Fruit fly (Drosophila melanogaster): ENCODE measurements around the gene CG9389.

Gene CG9389

DNA sequence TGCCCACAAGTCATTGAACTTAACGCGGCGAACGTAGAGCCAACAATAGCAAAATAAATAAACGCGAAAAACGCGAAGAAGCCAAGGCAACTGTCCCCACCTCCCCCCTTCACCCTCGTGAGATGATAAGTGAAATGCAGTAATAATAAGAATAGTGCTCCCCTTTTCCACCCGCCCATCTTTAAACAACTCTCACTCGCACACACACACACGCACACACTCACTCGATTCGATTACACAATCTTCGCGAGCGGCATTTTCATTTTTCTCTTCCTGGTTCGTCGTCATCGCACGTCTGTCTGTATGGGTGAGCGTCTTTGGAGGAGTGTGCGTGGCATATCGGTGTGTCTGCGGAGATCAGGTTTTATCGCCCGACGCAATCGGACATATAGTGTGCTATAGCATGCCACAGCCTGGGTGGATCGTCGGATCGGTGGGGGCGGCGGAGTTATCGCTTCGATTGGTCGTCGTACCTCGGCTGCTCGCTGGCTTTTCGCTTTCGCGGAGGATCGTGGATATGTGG lies 45.6 kb downstream of the CG9389 start (continued):
- TF ChIP-seq CG31627 (GFP tag; optimal IDR thresholded peaks at IDR 0.05), result peak; percentile 33
- TF ChIP-seq CG11902 (GFP tag; optimal IDR thresholded peaks at IDR 0.05), result no peak
- peak; percentile 47 for TF ChIP-seq Met (GFP tag; optimal IDR thresholded peaks at IDR 0.05)
- no peak for TF ChIP-seq CG9139 (GFP tag; optimal IDR thresholded peaks at IDR 0.05)
- TF ChIP-seq esn (GFP tag; optimal IDR thresholded peaks at IDR 0.05), result peak; percentile 38
- no peak for TF ChIP-seq acj6 (GFP tag; optimal IDR thresholded peaks at IDR 0.05)
- peak; percentile 79 for TF ChIP-seq Lpt (GFP tag; optimal IDR thresholded peaks at IDR 0.05)
- no peak for TF ChIP-seq CG7368 (GFP tag; optimal IDR thresholded peaks at IDR 0.05)
- TF ChIP-seq Eip75B (GFP tag; optimal IDR thresholded peaks at IDR 0.05), result peak; percentile 56
- TF ChIP-seq CG8632 (GFP tag; optimal IDR thresholded peaks at IDR 0.05), result no peak
- peak; percentile 88 for TF ChIP-seq vri (GFP tag; optimal IDR thresholded peaks at IDR 0.05)
- TF ChIP-seq Hr38 (GFP tag; optimal IDR thresholded peaks at IDR 0.05), result no peak
- peak; percentile 27; the same call in 2 of the 3 replicates for TF ChIP-seq CG6163 (GFP tag; IDR thresholded peaks at IDR 0.05)
- no peak for TF ChIP-seq CG11762 (GFP tag; optimal IDR thresholded peaks at IDR 0.05; ENCODE audit: insufficient read depth)
- no peak for TF ChIP-seq Gug (GFP tag; IDR thresholded peaks at IDR 0.05)
- no peak for TF ChIP-seq Eip93F (GFP tag; optimal IDR thresholded peaks at IDR 0.05)

DNA sequence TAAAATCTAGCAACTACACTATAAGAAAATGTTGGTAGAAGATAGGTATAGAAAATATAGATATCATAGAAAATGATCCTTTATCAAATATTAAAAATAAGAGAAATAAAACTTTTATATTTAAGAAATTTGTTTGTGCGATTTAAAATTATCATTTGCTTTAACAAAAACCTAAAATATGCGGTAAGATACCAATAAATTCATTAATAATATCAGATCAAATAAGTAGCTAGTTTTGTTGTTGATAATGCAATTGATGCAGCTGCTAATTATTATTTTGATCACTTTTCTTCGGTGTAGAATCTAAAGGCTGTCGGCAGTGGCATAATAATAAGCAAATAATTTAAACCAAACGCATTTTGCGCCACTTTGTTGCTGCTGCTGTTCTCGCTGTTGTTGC lies 46.1 kb downstream of the CG9389 start:
- TF ChIP-seq achi (GFP tag; optimal IDR thresholded peaks at IDR 0.05) (peak; percentile 38), CG6276 (GFP tag; optimal IDR thresholded peaks at IDR 0.05) (peak; percentile 88), CG6808 (GFP tag; optimal IDR thresholded peaks at IDR 0.05) (no peak), CG3919 (GFP tag; optimal IDR thresholded peaks at IDR 0.05) (peak; percentile 26), Gug (GFP tag; IDR thresholded peaks at IDR 0.05) (peak; percentile 56), svp (GFP tag) (no peak), Sox15 (GFP tag; optimal IDR thresholded peaks at IDR 0.05) (no peak), Eip78C (GFP tag) (peak; percentile 86), Sox14 (GFP tag; optimal IDR thresholded peaks at IDR 0.05) (peak; percentile 8), dsx (GFP tag; optimal IDR thresholded peaks at IDR 0.05; ENCODE audit: poor library complexity, severe bottlenecking) (peak; percentile 6), Lpt (GFP tag; optimal IDR thresholded peaks at IDR 0.05) (peak; percentile 40), CG34406 (GFP tag; optimal IDR thresholded peaks at IDR 0.05) (no peak), dac (GFP tag; optimal IDR thresholded peaks at IDR 0.05) (peak; percentile 25), lz (GFP tag; optimal IDR thresholded peaks at IDR 0.05) (no peak), CG32006 (GFP tag; optimal IDR thresholded peaks at IDR 0.05) (peak; percentile 91), CG11762 (GFP tag; optimal IDR thresholded peaks at IDR 0.05; ENCODE audit: insufficient read depth) (peak; percentile 18), Blimp-1 (GFP tag; optimal IDR thresholded peaks at IDR 0.05) (no peak), eg (GFP tag; IDR thresholded peaks at IDR 0.05) (peak; percentile 47; the same call in 2 of the 3 replicates), CG6163 (GFP tag; IDR thresholded peaks at IDR 0.05) (no peak), OdsH (GFP tag; optimal IDR thresholded peaks at IDR 0.05) (peak; percentile 53), pdm3 (GFP tag; optimal IDR thresholded peaks at IDR 0.05) (peak; percentile 13), topi (GFP tag; optimal IDR thresholded peaks at IDR 0.05) (no peak), spab (GFP tag; optimal IDR thresholded peaks at IDR 0.05) (no peak), CG10631 (GFP tag; optimal IDR thresholded peaks at IDR 0.05) (peak; percentile 66), CG4318 (GFP tag; optimal IDR thresholded peaks at IDR 0.05) (peak; percentile 78), fd59A (GFP tag; optimal IDR thresholded peaks at IDR 0.05) (no peak), CG10669 (GFP tag; optimal IDR thresholded peaks at IDR 0.05) (no peak), salr (GFP tag; optimal IDR thresholded peaks at IDR 0.05) (peak in 1 of 2 experiments; percentile 86), net (GFP tag; optimal IDR thresholded peaks at IDR 0.05) (peak; percentile 59), Hr4 (GFP tag; optimal IDR thresholded peaks at IDR 0.05) (peak; percentile 68), CG15336 (GFP tag; IDR thresholded peaks at IDR 0.05) (peak; percentile 86), vri (GFP tag; optimal IDR thresholded peaks at IDR 0.05) (no peak), fkh (GFP tag; optimal IDR thresholded peaks at IDR 0.05) (no peak), CG11294 (GFP tag; IDR thresholded peaks at IDR 0.05) (no peak), CG8119 (GFP tag; IDR thresholded peaks at IDR 0.05) (peak; percentile 81), CG8319 (GFP tag; optimal IDR thresholded peaks at IDR 0.05) (no peak)
